Fruit fly (Drosophila melanogaster) whole organism, embryonic: Measurements from ENCODE around the gene Naam.
A peak's percentile ranks its signal among the peaks of the same experiment; 100 is the strongest.

ENCODE experiments used
- Awh ChIP-seq: fragments of 200-800 bp; sonication (Bioruptor generic); IDR thresholded peaks from 2 replicates; pipeline ENCODE4, ENCODE4 v1.3.6; 2022; ENCODE audit warnings: missing biosample characterization, missing genetic modification characterization
- Blimp-1 ChIP-seq: fragments of 200-800 bp; sonication (Bioruptor generic); optimal IDR thresholded peaks from 3 replicates; lab custom pipeline; 2018; ENCODE audit warnings: missing biosample characterization, missing genetic modification characterization, mild to moderate bottlenecking, moderate library complexity, missing genetic modification reagents
- CG10274 ChIP-seq: fragments of 200-800 bp; sonication (Bioruptor generic); optimal IDR thresholded peaks from 3 replicates; lab custom pipeline; 2017; ENCODE audit warnings: missing biosample characterization, mild to moderate bottlenecking, missing genetic modification characterization
- CG10462 ChIP-seq: fragments of 200-800 bp; sonication (Bioruptor generic); optimal IDR thresholded peaks from 2 replicates; lab custom pipeline; 2016; ENCODE audit warnings: missing biosample characterization, missing genetic modification characterization
- CG11456 ChIP-seq: fragments of 200-800 bp; sonication (Bioruptor generic); IDR thresholded peaks from 3 replicates; pipeline ENCODE4 v1.3.6; 2022; ENCODE audit warnings: missing biosample characterization, missing genetic modification characterization
- CG12155 ChIP-seq: fragments of 200-800 bp; sonication (Bioruptor generic); optimal IDR thresholded peaks from 3 replicates; lab custom pipeline; 2016; ENCODE audit warnings: missing biosample characterization, missing genetic modification characterization
- CG12744 ChIP-seq: fragments of 200-800 bp; sonication (Bioruptor generic); optimal IDR thresholded peaks from 2 replicates; lab custom pipeline; 2016; ENCODE audit warnings: missing biosample characterization, missing genetic modification characterization
- CG13287 ChIP-seq: fragments of 200-800 bp; sonication (Bioruptor generic); IDR thresholded peaks from 2 replicates; pipeline ENCODE4 v1.3.6; 2022; ENCODE audit warnings: missing biosample characterization, missing genetic modification characterization; ENCODE audit not compliant: partially characterized antibody
- CG18599 ChIP-seq: fragments of 200-800 bp; sonication (Bioruptor generic); optimal IDR thresholded peaks from 3 replicates; lab custom pipeline; 2017; ENCODE audit warnings: missing biosample characterization, missing genetic modification characterization, mild to moderate bottlenecking, moderate library complexity, missing genetic modification reagents
- CG18619 ChIP-seq: fragments of 200-800 bp; sonication (Bioruptor generic); optimal IDR thresholded peaks from 3 replicates; lab custom pipeline; 2017; ENCODE audit warnings: missing biosample characterization, mild to moderate bottlenecking, missing genetic modification characterization
- CG32767 ChIP-seq: fragments of 200-800 bp; sonication (Bioruptor generic); IDR thresholded peaks from 2 replicates; pipeline ENCODE4 v1.3.6; 2022; ENCODE audit warnings: missing biosample characterization, missing genetic modification characterization
- CG42726 ChIP-seq: fragments of 200-800 bp; sonication (Bioruptor generic); IDR thresholded peaks from 2 replicates; pipeline ENCODE4 v1.3.6; 2022; ENCODE audit warnings: missing biosample characterization, missing genetic modification characterization; ENCODE audit not compliant: partially characterized antibody
- CG6683 ChIP-seq: fragments of 200-800 bp; sonication (Bioruptor generic); optimal IDR thresholded peaks from 2 replicates; lab custom pipeline; 2017; ENCODE audit warnings: missing biosample characterization, mild to moderate bottlenecking, missing genetic modification characterization, missing genetic modification reagents
- CG7786 ChIP-seq: fragments of 200-800 bp; sonication (Bioruptor generic); optimal IDR thresholded peaks from 2 replicates; lab custom pipeline; 2016; ENCODE audit warnings: missing biosample characterization, missing genetic modification characterization
- CG7963 ChIP-seq: fragments of 200-800 bp; sonication (Bioruptor generic); IDR thresholded peaks from 3 replicates; pipeline ENCODE4 v1.3.6; 2022; ENCODE audit warnings: missing biosample characterization, missing genetic modification characterization; ENCODE audit not compliant: partially characterized antibody
- CG8359 ChIP-seq: fragments of 200-800 bp; sonication (Bioruptor generic); optimal IDR thresholded peaks from 2 replicates; lab custom pipeline; 2017; ENCODE audit warnings: missing biosample characterization, mild to moderate bottlenecking, missing genetic modification characterization, borderline replicate concordance
- CG9797 ChIP-seq: fragments of 200-800 bp; sonication (Bioruptor generic); optimal IDR thresholded peaks from 3 replicates; lab custom pipeline; 2018; ENCODE audit warnings: missing biosample characterization, mild to moderate bottlenecking, missing genetic modification characterization
- Chrac-16 ChIP-seq: fragments of 200-800 bp; sonication (Bioruptor generic); optimal IDR thresholded peaks from 3 replicates; lab custom pipeline; 2016; ENCODE audit warnings: missing biosample characterization, missing genetic modification characterization
- Dp ChIP-seq: fragments of 200-800 bp; sonication (Bioruptor generic); optimal IDR thresholded peaks from 2 replicates; lab custom pipeline; 2018; ENCODE audit warnings: missing biosample characterization, mild to moderate bottlenecking, missing genetic modification characterization, moderate library complexity
- E2f2 ChIP-seq: fragments of 200-800 bp; sonication (Bioruptor generic); IDR thresholded peaks from 2 replicates; pipeline ENCODE4 v1.3.6; 2022; ENCODE audit warnings: missing biosample characterization, missing genetic modification characterization
- Eip74EF ChIP-seq, 2 experiments: fragments of 200-800 bp in 1 of 2; fragments of >200 bp in 1 of 2; sonication (Bioruptor generic) in 1 of 2; optimal IDR thresholded peaks; 2 replicates each; lab custom pipeline; 2017 to 2019; ENCODE audit warnings: missing biosample characterization in 2 of 2, missing genetic modification characterization in 2 of 2, mild to moderate bottlenecking in 1 of 2, moderate library complexity in 1 of 2
- Hr3 ChIP-seq: fragments of 200-800 bp; sonication (Bioruptor generic); optimal IDR thresholded peaks from 3 replicates; lab custom pipeline; 2016; ENCODE audit warnings: missing biosample characterization, missing genetic modification characterization
- MBD-R2 ChIP-seq: fragments of 200-800 bp; sonication (Bioruptor generic); IDR thresholded peaks from 2 replicates; pipeline ENCODE4 v1.3.6; 2022; ENCODE audit warnings: missing biosample characterization, missing genetic modification characterization
- Mad ChIP-seq: fragments of 200-800 bp; sonication (Bioruptor generic); optimal IDR thresholded peaks from 2 replicates; lab custom pipeline; 2016; ENCODE audit warnings: missing biosample characterization, missing genetic modification characterization
- Med ChIP-seq: fragments of 200-800 bp; sonication (Bioruptor generic); peaks from one replicate; lab custom pipeline; 2016; ENCODE audit warnings: missing biosample characterization, missing genetic modification characterization, mild to moderate bottlenecking, inconsistent platforms, moderate library complexity
- NFAT ChIP-seq: fragments of 200-800 bp; sonication (Bioruptor generic); IDR thresholded peaks from 2 replicates; pipeline ENCODE4 v1.3.6; 2022; ENCODE audit warnings: missing biosample characterization, missing genetic modification characterization
- Opbp ChIP-seq: fragments of 200-800 bp; sonication (Bioruptor generic); IDR thresholded peaks from 3 replicates; pipeline ENCODE4 v1.3.6; 2022; ENCODE audit warnings: missing biosample characterization, missing genetic modification characterization; ENCODE audit not compliant: partially characterized antibody
- Spps ChIP-seq: fragments of 200-800 bp; sonication (Bioruptor generic); optimal IDR thresholded peaks from 2 replicates; lab custom pipeline; 2018; ENCODE audit warnings: missing biosample characterization, mild to moderate bottlenecking, missing genetic modification characterization
- Taf1 ChIP-seq: fragments of 200-800 bp; sonication (Bioruptor generic); IDR thresholded peaks from 2 replicates; pipeline ENCODE4 v1.3.6; 2022; ENCODE audit warnings: missing biosample characterization, missing genetic modification characterization
- Xrp1 ChIP-seq: fragments of 200-800 bp; sonication (Bioruptor generic); IDR thresholded peaks from 2 replicates; pipeline ENCODE4 v1.3.6; 2022; ENCODE audit warnings: missing biosample characterization, missing genetic modification characterization
- al ChIP-seq: fragments of 200-800 bp; sonication (Bioruptor generic); IDR thresholded peaks from 2 replicates; pipeline ENCODE4 v1.3.6; 2022; ENCODE audit warnings: missing biosample characterization, missing genetic modification characterization
- amos ChIP-seq: fragments of 200-800 bp; sonication (Bioruptor generic); IDR thresholded peaks from 2 replicates; pipeline ENCODE4 v1.3.6; 2022; ENCODE audit warnings: missing biosample characterization, missing genetic modification characterization; ENCODE audit not compliant: partially characterized antibody
- ara ChIP-seq: fragments of 200-800 bp; sonication (Bioruptor generic); IDR thresholded peaks from 2 replicates; pipeline ENCODE4 v1.3.6; 2022; ENCODE audit warnings: missing biosample characterization, missing genetic modification characterization
- ato ChIP-seq: fragments of 200-800 bp; sonication (Bioruptor generic); IDR thresholded peaks from 2 replicates; pipeline ENCODE4 v1.3.6; 2022; ENCODE audit warnings: missing biosample characterization, missing genetic modification characterization; ENCODE audit not compliant: partially characterized antibody
- bbx ChIP-seq: fragments of 200-800 bp; sonication (Bioruptor generic); IDR thresholded peaks from 2 replicates; pipeline ENCODE4 v1.3.6; 2022; ENCODE audit warnings: missing biosample characterization, missing genetic modification characterization; ENCODE audit not compliant: partially characterized antibody
- dan ChIP-seq: fragments of 200-800 bp; sonication (Bioruptor generic); IDR thresholded peaks from 2 replicates; pipeline ENCODE4 v1.3.6; 2022; ENCODE audit warnings: missing biosample characterization, missing genetic modification characterization
- dmrt11E ChIP-seq: fragments of 200-800 bp; sonication (Bioruptor generic); optimal IDR thresholded peaks from 3 replicates; lab custom pipeline; 2018; ENCODE audit warnings: missing biosample characterization, mild to moderate bottlenecking, missing genetic modification characterization, moderate library complexity
- dmrt99B ChIP-seq: fragments of 200-800 bp; sonication (Bioruptor generic); optimal IDR thresholded peaks from 2 replicates; lab custom pipeline; 2018; ENCODE audit warnings: missing biosample characterization, mild to moderate bottlenecking, missing genetic modification characterization, moderate library complexity
- eyg ChIP-seq: fragments of 200-800 bp; sonication (Bioruptor generic); optimal IDR thresholded peaks from 3 replicates; lab custom pipeline; 2016; ENCODE audit warnings: missing biosample characterization, missing genetic modification characterization
- hbn ChIP-seq: fragments of 200-800 bp; sonication (Bioruptor generic); IDR thresholded peaks from 2 replicates; pipeline ENCODE4 v1.3.6; 2022; ENCODE audit warnings: missing biosample characterization, missing genetic modification characterization; ENCODE audit not compliant: partially characterized antibody
- klu ChIP-seq: fragments of 200-800 bp; sonication (Bioruptor generic); IDR thresholded peaks from 2 replicates; pipeline ENCODE4 v1.3.6; 2022; ENCODE audit warnings: missing biosample characterization, missing genetic modification characterization
- lbe ChIP-seq: fragments of 200-800 bp; sonication (Bioruptor generic); optimal IDR thresholded peaks from 2 replicates; lab custom pipeline; 2016; ENCODE audit warnings: missing biosample characterization, mild to moderate bottlenecking, missing genetic modification characterization
- mam ChIP-seq: fragments of 200-800 bp; sonication (Bioruptor generic); optimal IDR thresholded peaks from 3 replicates; lab custom pipeline; 2016; ENCODE audit warnings: missing biosample characterization, missing genetic modification characterization
- nom ChIP-seq: fragments of 200-800 bp; sonication (Bioruptor generic); optimal IDR thresholded peaks from 2 replicates; lab custom pipeline; 2017; ENCODE audit warnings: missing biosample characterization, missing genetic modification characterization, mild to moderate bottlenecking, moderate library complexity, missing genetic modification reagents
- otp ChIP-seq: fragments of 200-800 bp; sonication (Bioruptor generic); IDR thresholded peaks from 3 replicates; pipeline ENCODE4, ENCODE4 v1.3.6; 2022; ENCODE audit warnings: missing biosample characterization, missing genetic modification characterization
- pb ChIP-seq: fragments of 200-800 bp; sonication (Bioruptor generic); optimal IDR thresholded peaks from 3 replicates; lab custom pipeline; 2016; ENCODE audit warnings: missing biosample characterization, missing genetic modification characterization
- phol ChIP-seq: fragments of 200-800 bp; sonication (Bioruptor generic); optimal IDR thresholded peaks from 3 replicates; lab custom pipeline; 2018; ENCODE audit warnings: missing biosample characterization, mild to moderate bottlenecking, missing genetic modification characterization, moderate library complexity
- rib ChIP-seq: fragments of 200-800 bp; sonication (Bioruptor generic); IDR thresholded peaks from 2 replicates; pipeline ENCODE4 v1.3.6; 2022; ENCODE audit warnings: missing biosample characterization, missing genetic modification characterization
- row ChIP-seq: fragments of 200-800 bp; sonication (Bioruptor generic); IDR thresholded peaks from 3 replicates; pipeline ENCODE4 v1.3.6; 2022; ENCODE audit warnings: missing biosample characterization, missing genetic modification characterization
- sqz ChIP-seq: fragments of 200-800 bp; sonication (Bioruptor generic); optimal IDR thresholded peaks from 3 replicates; lab custom pipeline; 2018; ENCODE audit warnings: missing biosample characterization, mild to moderate bottlenecking, missing genetic modification characterization
- wdn ChIP-seq: fragments of 200-800 bp; sonication (Bioruptor generic); IDR thresholded peaks from 2 replicates; pipeline ENCODE4 v1.3.6; 2022; ENCODE audit warnings: missing biosample characterization, missing genetic modification characterization

Gene Naam

dm6 chr3R:19644901-19645204 is 26.4 kb upstream of the Naam start, which contains the start of gene Nup58 (continued):
- TF ChIP-seq wdn (GFP tag; lab: Robert Waterston, UW), result no peak
- no peak for TF ChIP-seq otp (GFP tag; lab: Robert Waterston, UW)
- TF ChIP-seq row (GFP tag; lab: Robert Waterston, UW), result peak; percentile 42
- TF ChIP-seq Dp (GFP tag; lab: Kevin White, UChicago), result peak; percentile 18
- TF ChIP-seq Mad (GFP tag; lab: Kevin White, UChicago), result no peak
- TF ChIP-seq dan, result no peak
- TF ChIP-seq Opbp (GFP tag; lab: Robert Waterston, UW), result peak; percentile 81; the same call in 2 of the 3 replicates
- TF ChIP-seq pb (GFP tag; lab: Kevin White, UChicago), result no peak
- no peak for TF ChIP-seq sqz (GFP tag; lab: Kevin White, UChicago)
- no peak for TF ChIP-seq al (GFP tag; lab: Robert Waterston, UW)
- peak; percentile 77 for TF ChIP-seq hbn (GFP tag; lab: Robert Waterston, UW)
- TF ChIP-seq CG10462, result no peak
- no peak for TF ChIP-seq nom (GFP tag; lab: Kevin White, UChicago)
- no peak for TF ChIP-seq CG18619
- TF ChIP-seq phol (tag; lab: Kevin White, UChicago), result no peak
- no peak for TF ChIP-seq eyg (GFP tag; lab: Kevin White, UChicago)
- TF ChIP-seq Blimp-1 (GFP tag; lab: Kevin White, UChicago), result no peak
- TF ChIP-seq Hr3 (GFP tag; lab: Kevin White, UChicago), result no peak
- TF ChIP-seq ato, result peak; percentile 76
- TF ChIP-seq rib (GFP tag; lab: Robert Waterston, UW), result no peak
- no peak for TF ChIP-seq CG10274
- TF ChIP-seq Taf1, result no peak
- TF ChIP-seq dmrt99B (tag; lab: Kevin White, UChicago), result no peak
- peak; percentile 13; the same call in 1 of the 2 replicates for TF ChIP-seq Xrp1
- TF ChIP-seq ara (GFP tag; lab: Robert Waterston, UW), result no peak
- peak; percentile 83 for TF ChIP-seq Med (GFP tag; lab: Kevin White, UChicago)
- TF ChIP-seq CG32767 (GFP tag; lab: Robert Waterston, UW), result no peak
- TF ChIP-seq CG18599, result no peak
- peak; percentile 30; the same call in 1 of the 2 replicates for TF ChIP-seq E2f2 (GFP tag; lab: Robert Waterston, UW)
- 0 out of 2 replicates have a peak, but pooled peaks have one; percentile 7 for TF ChIP-seq Awh (GFP tag; lab: Robert Waterston, UW)
- no peak for TF ChIP-seq CG12744 (GFP tag; lab: Kevin White, UChicago)
- TF ChIP-seq Chrac-16 (GFP tag; lab: Kevin White, UChicago), result no peak
- no peak for TF ChIP-seq CG6683 (GFP tag; lab: Kevin White, UChicago)
- no peak for TF ChIP-seq CG8359 (GFP tag; lab: Kevin White, UChicago)
- no peak for TF ChIP-seq CG9797 (GFP tag; lab: Kevin White, UChicago)
- no peak for TF ChIP-seq klu (GFP tag; lab: Robert Waterston, UW)
- TF ChIP-seq CG7786 (GFP tag; lab: Kevin White, UChicago), result no peak
- TF ChIP-seq MBD-R2 (GFP tag; lab: Robert Waterston, UW), result peak; percentile 50
- peak; percentile 70 for TF ChIP-seq CG7963 (GFP tag; lab: Robert Waterston, UW)
- TF ChIP-seq CG42726 (GFP tag; lab: Robert Waterston, UW), result no peak
- TF ChIP-seq bbx (GFP tag; lab: Robert Waterston, UW), result peak; percentile 84
- TF ChIP-seq NFAT, result peak; percentile 42; the same call in 1 of the 2 replicates
- TF ChIP-seq lbe (GFP tag; lab: Kevin White, UChicago), result no peak
- 0 out of 3 replicates have a peak, but pooled peaks have one; percentile 29 for TF ChIP-seq CG11456 (GFP tag; lab: Robert Waterston, UW)
- no peak for TF ChIP-seq CG12155 (GFP tag; lab: Kevin White, UChicago)
- TF ChIP-seq Spps (tag; lab: Kevin White, UChicago), result no peak
- peak; percentile 17 for TF ChIP-seq mam (GFP tag; lab: Kevin White, UChicago)
- TF ChIP-seq CG13287, result peak; percentile 86
- TF ChIP-seq Eip74EF (GFP tag; optimal IDR thresholded peaks at IDR 0.05; lab: Kevin White, UChicago), result no peak
- TF ChIP-seq dmrt11E, result no peak
- TF ChIP-seq amos (GFP tag; lab: Robert Waterston, UW), result peak; percentile 83
